Worm (Caenorhabditis elegans): ENCODE data around the gene F36A4.2.
A peak's percentile ranks its signal among the peaks of the same experiment; 100 is the strongest.

The F36A4.2 gene

DNA sequence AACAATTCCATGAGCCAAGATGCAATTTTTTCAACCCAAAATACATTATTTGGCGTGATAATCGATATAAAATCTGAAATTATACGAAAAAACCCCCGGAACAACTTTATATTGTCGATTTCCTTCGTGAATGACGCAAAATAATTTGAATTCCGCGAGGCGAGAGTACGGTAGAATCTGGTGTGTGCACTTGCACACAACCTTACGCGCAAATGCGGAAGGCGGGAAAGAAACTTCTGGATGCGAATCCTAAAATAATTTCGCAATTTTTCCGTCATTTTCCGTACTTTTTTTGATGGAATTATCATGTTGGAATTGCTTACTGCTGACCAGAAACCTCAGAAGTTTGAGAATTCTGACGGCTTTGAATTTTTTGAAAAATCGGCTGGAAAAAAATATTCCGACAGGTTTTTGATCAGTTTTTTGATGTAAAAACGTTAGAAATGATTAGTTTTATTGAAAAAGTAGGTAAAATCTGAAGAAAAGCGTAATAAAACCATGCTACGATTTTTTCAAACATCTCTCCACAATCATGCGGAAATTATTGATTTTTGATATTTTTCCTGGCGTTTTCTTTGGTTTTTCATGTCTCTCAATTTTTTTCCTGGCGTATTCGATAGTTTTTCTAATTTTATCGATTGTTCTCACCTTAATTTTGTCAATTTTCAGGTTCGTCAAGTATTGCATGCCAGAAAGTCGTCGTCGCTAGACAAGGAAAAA is 36.4 kb downstream of the F36A4.2 start, which contains the start of gene set-9 (continued):
- TF ChIP-seq mel-28 (tag; optimal IDR thresholded peaks at IDR 0.05; ENCODE audit: borderline replicate concordance) = no peak
- no peak for TF ChIP-seq ztf-22 (GFP tag; optimal IDR thresholded peaks at IDR 0.05)
- no peak for TF ChIP-seq cebp-2 (GFP tag; IDR thresholded peaks at IDR 0.05)
- TF ChIP-seq ztf-3 (GFP tag; optimal IDR thresholded peaks at IDR 0.05) = no peak
- TF ChIP-seq unc-130 (GFP tag; optimal IDR thresholded peaks at IDR 0.05) = no peak
- TF ChIP-seq unc-62 (GFP tag; optimal IDR thresholded peaks at IDR 0.05) = no peak
- no peak for TF ChIP-seq F10E7.11 (tag; optimal IDR thresholded peaks at IDR 0.05)
- TF ChIP-seq nhr-120 (GFP tag; IDR thresholded peaks at IDR 0.05) = no peak
- no peak for TF ChIP-seq ztf-28 (GFP tag; IDR thresholded peaks at IDR 0.05)
- TF ChIP-seq dox-1 (GFP tag; IDR thresholded peaks at IDR 0.05) = no peak
- no peak for TF ChIP-seq Y95B8A.8 (GFP tag; IDR thresholded peaks at IDR 0.05)
- TF ChIP-seq ceh-79 (tag; optimal IDR thresholded peaks at IDR 0.05) = no peak
- TF ChIP-seq F49E8.2 (tag; optimal IDR thresholded peaks at IDR 0.05; ENCODE audit: insufficient read depth) = peak; percentile 60
- no peak for TF ChIP-seq hmg-20 (GFP tag; IDR thresholded peaks at IDR 0.05)
- TF ChIP-seq hlh-26 (GFP tag; conservative IDR thresholded peaks at IDR 0.05) = no peak
- no peak for TF ChIP-seq nhr-27 (tag; optimal IDR thresholded peaks at IDR 0.05)
- no peak for TF ChIP-seq ccch-3 (GFP tag; optimal IDR thresholded peaks at IDR 0.05)
- no peak for TF ChIP-seq chd-7 (tag; optimal IDR thresholded peaks at IDR 0.05)
- no peak for TF ChIP-seq cebp-1 (GFP tag; IDR thresholded peaks at IDR 0.05)
- TF ChIP-seq cebp-1 (tag; optimal IDR thresholded peaks at IDR 0.05) = peak; percentile 6
- no peak for TF ChIP-seq bed-1 (GFP tag; IDR thresholded peaks at IDR 0.05)
- peak; percentile 92 for TF ChIP-seq hsf-1 (GFP tag; IDR thresholded peaks at IDR 0.05)
- no peak for TF ChIP-seq ZK185.1 (tag; optimal IDR thresholded peaks at IDR 0.05; ENCODE audit: poor library complexity, severe bottlenecking)
- no peak for TF ChIP-seq akir-1 (GFP tag; optimal IDR thresholded peaks at IDR 0.05)
- no peak for TF ChIP-seq mcd-1 (GFP tag; IDR thresholded peaks at IDR 0.05)
- TF ChIP-seq fkh-3 (tag; optimal IDR thresholded peaks at IDR 0.05) = no peak
- TF ChIP-seq ztf-26 (tag; optimal IDR thresholded peaks at IDR 0.05) = no peak
- no peak for TF ChIP-seq rpc-1 (optimal IDR thresholded peaks at IDR 0.05)
- TF ChIP-seq rpc-1 (tag; optimal IDR thresholded peaks at IDR 0.05) = no peak
- no peak for TF ChIP-seq F39B2.1 (GFP tag; IDR thresholded peaks at IDR 0.05)
- TF ChIP-seq Y56A3A.18 (GFP tag; IDR thresholded peaks at IDR 0.05) = no peak
- no peak for TF ChIP-seq zfh-2 (GFP tag; conservative IDR thresholded peaks at IDR 0.05)
- TF ChIP-seq lsl-1 (GFP tag; optimal IDR thresholded peaks at IDR 0.05) = peak; percentile 85
- no peak for TF ChIP-seq gei-17 (GFP tag; optimal IDR thresholded peaks at IDR 0.05)
- TF ChIP-seq lin-26 (GFP tag; IDR thresholded peaks at IDR 0.05) = no peak
- no peak for TF ChIP-seq ceh-91 (GFP tag; IDR thresholded peaks at IDR 0.05)
- TF ChIP-seq hlh-12 (tag; optimal IDR thresholded peaks at IDR 0.05) = no peak
- no peak for TF ChIP-seq zim-3 (tag; optimal IDR thresholded peaks at IDR 0.05)
- TF ChIP-seq dpff-1 (tag; optimal IDR thresholded peaks at IDR 0.05) = no peak
- no peak for TF ChIP-seq F22D6.2 (tag; optimal IDR thresholded peaks at IDR 0.05)
- TF ChIP-seq nhr-90 (tag; optimal IDR thresholded peaks at IDR 0.05) = no peak
- TF ChIP-seq egrh-3 (GFP tag; IDR thresholded peaks at IDR 0.05) = no peak
- no peak for TF ChIP-seq ceh-100 (GFP tag; IDR thresholded peaks at IDR 0.05)
- no peak for TF ChIP-seq mxl-1 (tag; optimal IDR thresholded peaks at IDR 0.05)
- no peak for TF ChIP-seq nfya-2 (GFP tag; IDR thresholded peaks at IDR 0.05)
- TF ChIP-seq ztf-18 (tag; optimal IDR thresholded peaks at IDR 0.05) = no peak
- TF ChIP-seq attf-5 (GFP tag; optimal IDR thresholded peaks at IDR 0.05) = no peak
- no peak for TF ChIP-seq madf-10 (tag; optimal IDR thresholded peaks at IDR 0.05)
- no peak for TF ChIP-seq F37B4.10 (GFP tag; IDR thresholded peaks at IDR 0.05)
- no peak for TF ChIP-seq Y53F4B.3 (GFP tag; IDR thresholded peaks at IDR 0.05)
